Worm (Caenorhabditis elegans) whole organism, L2 larva: ENCODE results near the gene npp-16.
A peak's percentile ranks its signal among the peaks of the same experiment; 100 is the strongest.

ENCODE experiments used
- F13H6.1 ChIP-seq: sonication (generic microtip); optimal IDR thresholded peaks from 2 replicates; lab custom pipeline; 2016; ENCODE audit warnings: missing genetic modification characterization, missing compliant biosample characterization
- R02D3.7 ChIP-seq: fragments of 150-350 bp; optimal IDR thresholded peaks from 2 replicates; lab custom pipeline; 2014; ENCODE audit warnings: missing biosample characterization, missing genetic modification characterization
- Y55F3AM.14 ChIP-seq: fragments of 200-800 bp; sonication (Bioruptor generic); optimal IDR thresholded peaks from 2 replicates; lab custom pipeline; 2018; ENCODE audit warnings: mild to moderate bottlenecking, missing genetic modification characterization, missing compliant biosample characterization
- ZK546.5 ChIP-seq: sonication (generic microtip); optimal IDR thresholded peaks from 2 replicates; lab custom pipeline; 2017; ENCODE audit warnings: missing biosample characterization, missing genetic modification characterization
- aly-2 ChIP-seq: fragments of 150-350 bp; optimal IDR thresholded peaks from 2 replicates; lab custom pipeline; 2014; ENCODE audit warnings: missing biosample characterization, missing genetic modification characterization
- ama-1 ChIP-seq: fragments of 150-350 bp; optimal IDR thresholded peaks from 2 replicates; lab custom pipeline; 2018; ENCODE audit warnings: inconsistent platforms
- blmp-1 ChIP-seq: sonication (generic microtip); optimal IDR thresholded peaks from 2 replicates; lab custom pipeline; 2017; ENCODE audit warnings: missing genetic modification characterization, mild to moderate bottlenecking, missing compliant biosample characterization, antibody characterized with exemption, moderate library complexity; ENCODE audit not compliant: insufficient read depth
- crh-2 ChIP-seq: sonication (generic microtip); optimal IDR thresholded peaks from 2 replicates; lab custom pipeline; 2017; ENCODE audit warnings: missing biosample characterization, missing genetic modification characterization
- dmd-4 ChIP-seq: sonication (generic microtip); optimal IDR thresholded peaks from 2 replicates; lab custom pipeline; 2017; ENCODE audit warnings: missing biosample characterization, missing genetic modification characterization
- egl-27 ChIP-seq: sonication (generic microtip); optimal IDR thresholded peaks from 3 replicates; lab custom pipeline; 2017; ENCODE audit warnings: missing biosample characterization, missing genetic modification reagents, missing genetic modification characterization
- elt-1 ChIP-seq: fragments of 150-350 bp; optimal IDR thresholded peaks from 2 replicates; lab custom pipeline; 2014; ENCODE audit warnings: missing biosample characterization, missing genetic modification characterization
- fos-1 ChIP-seq: fragments of 150-350 bp; optimal IDR thresholded peaks from 2 replicates; lab custom pipeline; 2014; ENCODE audit warnings: missing biosample characterization, missing genetic modification characterization
- gmeb-1 ChIP-seq: fragments of 150-350 bp; optimal IDR thresholded peaks from 2 replicates; lab custom pipeline; 2014; ENCODE audit warnings: missing biosample characterization, missing genetic modification characterization
- lin-11 ChIP-seq: fragments of 150-350 bp; sonication (generic microtip); optimal IDR thresholded peaks from 2 replicates; lab custom pipeline; 2014; ENCODE audit warnings: missing biosample characterization, missing genetic modification characterization, inconsistent platforms, mixed read lengths
- lin-13 ChIP-seq: fragments of 150-350 bp; optimal IDR thresholded peaks from 2 replicates; lab custom pipeline; 2014; ENCODE audit warnings: missing biosample characterization, missing genetic modification reagents, missing genetic modification characterization
- lin-39 ChIP-seq: fragments of 150-350 bp; optimal IDR thresholded peaks from 2 replicates; lab custom pipeline; 2014; ENCODE audit warnings: missing biosample characterization, missing genetic modification reagents, missing genetic modification characterization
- lsy-2 ChIP-seq, 2 experiments: fragments of 150-350 bp in 1 of 2; sonication (generic microtip) in 1 of 2; optimal IDR thresholded peaks; 2 replicates each; lab custom pipeline; 2014 to 2017; ENCODE audit warnings: missing biosample characterization in 2 of 2, missing genetic modification characterization in 2 of 2
- mab-5 ChIP-seq: fragments of 150-350 bp; optimal IDR thresholded peaks from 2 replicates; lab custom pipeline; 2014; ENCODE audit warnings: missing biosample characterization, missing genetic modification characterization
- mdl-1 ChIP-seq, 2 experiments: fragments of 150-350 bp in 1 of 2; sonication (generic microtip) in 1 of 2; optimal IDR thresholded peaks; 2 replicates each; lab custom pipeline; 2017; ENCODE audit warnings: missing biosample characterization in 2 of 2, missing genetic modification characterization in 2 of 2
- nhr-11 ChIP-seq: fragments of 150-350 bp; optimal IDR thresholded peaks from 2 replicates; lab custom pipeline; 2014; ENCODE audit warnings: missing biosample characterization, missing genetic modification characterization
- nhr-12 ChIP-seq: fragments of 150-350 bp; optimal IDR thresholded peaks from 2 replicates; lab custom pipeline; 2014; ENCODE audit warnings: missing biosample characterization, missing genetic modification characterization
- nhr-21 ChIP-seq: fragments of 150-350 bp; optimal IDR thresholded peaks from 2 replicates; lab custom pipeline; 2014; ENCODE audit warnings: missing biosample characterization, missing genetic modification characterization
- nhr-23 ChIP-seq: fragments of 150-350 bp; optimal IDR thresholded peaks from 2 replicates; lab custom pipeline; 2014; ENCODE audit warnings: missing biosample characterization, missing genetic modification reagents, missing genetic modification characterization
- nhr-237 ChIP-seq: fragments of 150-350 bp; optimal IDR thresholded peaks from 2 replicates; lab custom pipeline; 2014; ENCODE audit warnings: missing biosample characterization, missing genetic modification characterization
- nhr-25 ChIP-seq: fragments of 150-350 bp; sonication (generic microtip); optimal IDR thresholded peaks from 3 replicates; lab custom pipeline; 2014; ENCODE audit warnings: missing biosample characterization, missing genetic modification characterization
- nhr-6 ChIP-seq: fragments of 150-350 bp; optimal IDR thresholded peaks from 2 replicates; lab custom pipeline; 2014; ENCODE audit warnings: missing biosample characterization, missing genetic modification characterization
- nhr-77 ChIP-seq: fragments of 150-350 bp; optimal IDR thresholded peaks from 2 replicates; lab custom pipeline; 2014; ENCODE audit warnings: missing biosample characterization, missing genetic modification characterization
- peb-1 ChIP-seq: fragments of 150-350 bp; optimal IDR thresholded peaks from 2 replicates; lab custom pipeline; 2014; ENCODE audit warnings: missing biosample characterization, missing genetic modification characterization
- sem-4 ChIP-seq: fragments of 150-350 bp; optimal IDR thresholded peaks from 2 replicates; lab custom pipeline; 2014; ENCODE audit warnings: missing biosample characterization, missing genetic modification reagents, missing genetic modification characterization
- sma-3 ChIP-seq: sonication (generic microtip); optimal IDR thresholded peaks from 2 replicates; lab custom pipeline; 2016; ENCODE audit warnings: missing genetic modification reagents, missing genetic modification characterization, missing compliant biosample characterization
- unc-39 ChIP-seq: fragments of 150-350 bp; optimal IDR thresholded peaks from 2 replicates; lab custom pipeline; 2014; ENCODE audit warnings: missing biosample characterization, missing genetic modification characterization
- unc-55 ChIP-seq: fragments of 150-350 bp; sonication (generic microtip); optimal IDR thresholded peaks from 3 replicates; lab custom pipeline; 2014; ENCODE audit warnings: missing biosample characterization, missing genetic modification reagents, missing genetic modification characterization
- unc-62 ChIP-seq: fragments of 150-350 bp; optimal IDR thresholded peaks from 2 replicates; lab custom pipeline; 2014; ENCODE audit warnings: missing biosample characterization, missing genetic modification reagents, missing genetic modification characterization
- zag-1 ChIP-seq: fragments of 150-350 bp; optimal IDR thresholded peaks from 2 replicates; lab custom pipeline; 2014; ENCODE audit warnings: missing biosample characterization, missing genetic modification characterization
- ztf-1 ChIP-seq: fragments of 200-800 bp; sonication (Bioruptor generic); conservative IDR thresholded peaks from 2 replicates; pipeline ENCODE4 v1.3.6; 2022; ENCODE audit warnings: missing genetic modification characterization, missing compliant biosample characterization
- ztf-11 ChIP-seq: sonication (generic microtip); optimal IDR thresholded peaks from 2 replicates; lab custom pipeline; 2017; ENCODE audit warnings: missing biosample characterization, missing genetic modification characterization
- ztf-4 ChIP-seq: fragments of 150-350 bp; optimal IDR thresholded peaks from 2 replicates; lab custom pipeline; 2014; ENCODE audit warnings: missing biosample characterization, missing genetic modification characterization

Gene npp-16

DNA sequence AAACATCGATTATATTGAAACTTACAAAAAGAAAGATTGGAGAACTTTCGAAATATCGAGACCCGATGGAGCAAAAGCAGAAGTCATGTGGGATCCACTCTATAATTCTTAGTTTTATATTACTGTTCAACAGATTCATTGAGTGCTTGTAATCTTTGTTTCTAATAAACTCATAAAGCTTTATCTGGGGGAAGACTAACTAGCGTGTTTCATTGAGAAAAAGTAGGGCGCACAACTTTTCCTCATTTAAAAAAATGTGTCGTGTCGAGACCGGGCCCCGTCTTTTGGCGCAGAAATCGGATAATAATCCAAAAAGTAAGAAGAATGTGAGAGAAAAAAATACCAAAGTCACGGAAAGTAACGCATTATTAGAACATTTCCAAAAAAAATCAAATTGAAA, 6.0 kb upstream of the npp-16 start, which contains the start of gene faah-4:
Gene faah-4 (minus strand): TSS at position 101 of the 400 bp plus-strand sequence.
- no peak for TF ChIP-seq nhr-21
- no peak for TF ChIP-seq mdl-1 (tag; optimal IDR thresholded peaks at IDR 0.05; lab: Kevin White, UChicago)
- TF ChIP-seq mab-5 (tag; lab: Kevin White, UChicago) = no peak
- TF ChIP-seq unc-39 (tag; lab: Kevin White, UChicago) = no peak
- TF ChIP-seq nhr-237 (tag; lab: Kevin White, UChicago) = no peak
- TF ChIP-seq unc-55 (GFP tag; lab: Kevin White, UChicago) = no peak
- TF ChIP-seq ZK546.5 (tag; lab: Kevin White, UChicago) = no peak
- TF ChIP-seq F13H6.1 (tag; lab: Kevin White, UChicago) = no peak

DNA sequence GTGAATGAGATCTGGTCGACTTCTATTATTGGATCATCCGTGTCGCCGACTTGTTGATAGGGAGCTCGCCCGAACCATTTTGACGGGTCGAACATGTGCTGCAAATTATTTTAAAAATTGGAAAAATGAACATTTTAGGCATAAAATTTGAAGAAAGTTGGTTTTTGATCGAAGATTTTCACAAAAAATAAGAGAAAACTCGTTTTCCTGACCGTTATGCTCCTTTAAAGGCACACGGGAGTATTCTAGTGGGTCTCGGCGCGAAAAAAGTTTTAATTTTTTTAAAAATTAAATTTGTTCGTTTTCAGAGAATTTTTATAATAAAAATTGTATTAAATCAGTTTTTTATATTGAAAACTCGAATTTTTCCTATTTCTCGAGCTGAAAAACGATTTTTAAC, 1.5 kb upstream of the npp-16 start, which contains the start of gene Y56A3A.16:
Gene Y56A3A.16 (minus strand): TSS at position 101 of the 400 bp plus-strand sequence.
- no peak for TF ChIP-seq zag-1 (tag; lab: Kevin White, UChicago)

DNA sequence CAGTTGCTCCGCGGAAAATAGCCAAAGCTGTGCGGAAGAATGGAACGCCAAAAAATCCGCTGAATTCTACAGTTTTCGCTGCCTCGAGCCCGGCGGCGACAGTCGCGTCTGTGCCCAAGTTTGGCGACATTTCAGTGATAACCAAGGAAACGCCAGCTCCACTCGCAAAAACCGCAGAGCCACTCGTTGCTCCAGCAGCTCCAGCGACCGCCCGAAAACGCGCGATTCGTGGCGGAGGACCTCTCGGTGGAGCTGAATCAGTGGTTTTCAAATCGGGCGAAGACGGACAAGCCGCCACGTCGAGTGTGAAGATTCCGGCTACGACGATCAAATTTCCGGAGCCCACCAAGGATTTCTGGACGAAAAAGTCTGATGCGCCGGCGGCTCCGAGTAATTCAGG, 532 bp downstream of the npp-16 start:
- TF ChIP-seq crh-2 (tag; lab: Kevin White, UChicago) (no peak), ztf-4 (tag; lab: Kevin White, UChicago) (no peak), nhr-6 (tag; lab: Kevin White, UChicago) (no peak), elt-1 (tag; lab: Kevin White, UChicago) (no peak), gmeb-1 (no peak)

DNA sequence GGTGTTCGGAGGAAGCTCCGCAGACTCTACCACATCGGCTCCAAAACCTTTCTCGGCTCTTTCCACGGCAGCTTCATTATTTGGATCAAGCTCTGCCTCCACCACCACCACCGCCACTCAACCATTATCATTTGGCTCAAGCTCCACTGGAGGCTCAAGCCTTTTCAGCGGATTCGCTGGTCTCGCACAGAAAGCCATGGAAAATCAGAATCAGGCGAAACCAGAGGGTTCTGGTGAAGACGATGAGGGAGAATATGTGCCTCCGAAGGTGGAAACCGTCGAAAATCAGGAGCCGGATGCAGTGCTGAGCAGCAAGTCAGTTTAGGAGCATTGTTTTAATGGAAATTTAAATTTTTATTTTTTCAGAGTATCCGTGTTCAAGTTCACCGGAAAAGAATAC, 1.4 kb downstream of the npp-16 start:
- no peak for TF ChIP-seq nhr-11
- TF ChIP-seq nhr-77 (tag; lab: Kevin White, UChicago) = no peak
- no peak for TF ChIP-seq ama-1
- TF ChIP-seq peb-1 (tag; lab: Kevin White, UChicago) = no peak
- TF ChIP-seq dmd-4 = no peak
- TF ChIP-seq sem-4 (tag; lab: Kevin White, UChicago) = no peak
- TF ChIP-seq ztf-1 (GFP tag; lab: Robert Waterston, UW) = no peak
- no peak for TF ChIP-seq unc-62 (GFP tag; lab: Kevin White, UChicago)
- no peak for TF ChIP-seq lin-11 (tag; lab: Kevin White, UChicago)
- TF ChIP-seq ztf-4 (tag; lab: Kevin White, UChicago) = no peak
- TF ChIP-seq Y55F3AM.14 (GFP tag; lab: Kevin White, UChicago) = no peak
- TF ChIP-seq gmeb-1 = no peak
- no peak for TF ChIP-seq egl-27 (tag; lab: Kevin White, UChicago)
- TF ChIP-seq F13H6.1 (tag; lab: Kevin White, UChicago) = no peak
- TF ChIP-seq lin-13 (GFP tag; lab: Kevin White, UChicago) = no peak
- no peak for TF ChIP-seq lin-39 (tag; lab: Kevin White, UChicago)
- no peak for TF ChIP-seq ztf-11
- no peak for TF ChIP-seq R02D3.7 (tag; lab: Kevin White, UChicago)
- TF ChIP-seq fos-1 (tag; lab: Kevin White, UChicago) = no peak

DNA sequence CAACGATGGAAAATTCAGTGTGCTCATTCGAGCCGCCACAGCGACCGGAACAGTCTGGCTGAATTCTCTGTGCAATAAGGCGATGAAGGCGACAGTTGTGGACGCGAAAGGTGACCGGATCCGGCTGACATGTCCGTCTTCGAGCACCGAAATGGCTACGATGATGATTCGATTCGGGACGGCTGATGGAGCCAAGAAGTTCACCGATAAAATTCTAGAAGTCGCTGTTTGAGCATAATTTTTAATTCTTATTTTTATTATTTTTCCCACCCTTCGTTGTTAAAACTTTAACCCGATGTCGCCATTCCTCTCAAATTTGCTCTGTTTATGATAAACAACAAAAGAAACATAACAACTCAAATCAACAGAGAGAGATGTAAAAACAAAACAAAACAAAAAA, 1.8 kb downstream of the npp-16 start:
- TF ChIP-seq lin-13 (GFP tag; lab: Kevin White, UChicago) (no peak), crh-2 (tag; lab: Kevin White, UChicago) (no peak), nhr-23 (no peak), Y55F3AM.14 (GFP tag; lab: Kevin White, UChicago) (no peak), nhr-21 (no peak), aly-2 (tag; lab: Kevin White, UChicago) (no peak)

DNA sequence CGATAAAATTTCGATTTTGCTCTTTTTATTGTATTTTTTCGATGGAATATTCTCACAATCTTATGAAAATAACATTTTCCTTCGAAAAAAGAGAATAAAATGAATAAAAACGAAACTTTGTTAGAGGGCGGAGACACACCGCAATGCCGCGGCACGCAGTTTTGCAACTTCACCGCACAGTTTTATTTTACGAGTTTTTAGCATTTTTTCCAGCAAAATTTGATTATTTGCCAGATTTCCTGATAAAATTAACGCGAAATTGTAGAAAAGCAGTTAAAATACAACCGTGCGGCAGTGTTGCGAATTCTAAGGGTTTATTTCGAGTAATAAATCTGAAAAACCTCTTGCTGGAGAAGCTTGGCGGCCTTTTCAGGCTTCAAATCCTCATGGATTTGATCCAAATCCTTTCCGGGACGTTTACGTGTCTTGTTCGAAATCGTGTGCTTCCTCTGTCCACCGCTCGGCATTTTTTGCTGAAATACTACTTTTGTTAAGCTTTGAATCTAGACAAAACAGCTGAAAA, 2.6 kb downstream of the npp-16 start, which contains the start of gene znf-593:
Gene znf-593 (minus strand): TSS at position 473 of the 523 bp plus-strand sequence.
- no peak for TF ChIP-seq mab-5 (tag; lab: Kevin White, UChicago)
- TF ChIP-seq F13H6.1 (tag; lab: Kevin White, UChicago) = no peak
- TF ChIP-seq sma-3 (GFP tag; lab: Kevin White, UChicago) = no peak
- TF ChIP-seq nhr-12 (tag; lab: Kevin White, UChicago) = no peak
- peak; percentile 24 for TF ChIP-seq nhr-25 (tag; lab: Kevin White, UChicago)
- peak in 1 of 2 experiments; percentile 34 for TF ChIP-seq lsy-2 (tag; optimal IDR thresholded peaks at IDR 0.05; lab: Kevin White, UChicago)
- no peak for TF ChIP-seq nhr-77 (tag; lab: Kevin White, UChicago)
- TF ChIP-seq R02D3.7 (tag; lab: Kevin White, UChicago) = no peak
- no peak for TF ChIP-seq nhr-6 (tag; lab: Kevin White, UChicago)
- TF ChIP-seq blmp-1 (tag; lab: Kevin White, UChicago) = no peak
- TF ChIP-seq ama-1 = no peak
- TF ChIP-seq unc-55 (GFP tag; lab: Kevin White, UChicago) = peak; percentile 3
- no peak for TF ChIP-seq aly-2 (tag; lab: Kevin White, UChicago)
- TF ChIP-seq sem-4 (tag; lab: Kevin White, UChicago) = peak; percentile 29
- TF ChIP-seq ztf-1 (GFP tag; lab: Robert Waterston, UW) = no peak
- no peak for TF ChIP-seq nhr-23
- no peak for TF ChIP-seq dmd-4
